Fruit fly (Drosophila melanogaster) whole organism, embryonic: ENCODE measurements around the gene Chmp1.

ENCODE experiments used
- Aef1 ChIP-seq: fragments of 200-800 bp; sonication (Bioruptor generic); IDR thresholded peaks from 3 replicates; pipeline ENCODE4 v1.3.6; 2022; ENCODE audit warnings: missing biosample characterization, missing genetic modification characterization
- CG10654 ChIP-seq: fragments of 200-800 bp; sonication (Bioruptor generic); optimal IDR thresholded peaks from 2 replicates; lab custom pipeline; 2016; ENCODE audit warnings: missing biosample characterization, missing genetic modification characterization
- CG11695 ChIP-seq: fragments of 200-800 bp; sonication (Bioruptor generic); IDR thresholded peaks from 3 replicates; pipeline ENCODE4 v1.3.6; 2022; ENCODE audit warnings: missing biosample characterization, missing genetic modification characterization
- CG11696 ChIP-seq: fragments of 200-800 bp; sonication (Bioruptor generic); IDR thresholded peaks from 2 replicates; pipeline ENCODE4 v1.3.6; 2022; ENCODE audit warnings: missing biosample characterization, missing genetic modification characterization
- CG12104 ChIP-seq: fragments of 200-800 bp; sonication (Bioruptor generic); optimal IDR thresholded peaks from 3 replicates; lab custom pipeline; 2016; ENCODE audit warnings: missing biosample characterization, missing genetic modification characterization
- CG12236 ChIP-seq: fragments of 200-800 bp; sonication (Bioruptor generic); optimal IDR thresholded peaks from 2 replicates; lab custom pipeline; 2016; ENCODE audit warnings: missing biosample characterization, missing genetic modification characterization
- CG12769 ChIP-seq: fragments of 200-800 bp; sonication (Bioruptor generic); optimal IDR thresholded peaks from 2 replicates; lab custom pipeline; 2019; ENCODE audit warnings: missing biosample characterization, mild to moderate bottlenecking, missing genetic modification characterization, moderate library complexity
- CG13123 ChIP-seq: fragments of 200-800 bp; sonication (Bioruptor generic); optimal IDR thresholded peaks from 2 replicates; lab custom pipeline; 2016; ENCODE audit warnings: missing biosample characterization, missing genetic modification characterization
- CG14050 ChIP-seq: fragments of 200-800 bp; sonication (Bioruptor generic); IDR thresholded peaks from 3 replicates; pipeline ENCODE4 v1.3.6; 2022; ENCODE audit warnings: missing biosample characterization, missing genetic modification characterization
- CG14667 ChIP-seq: fragments of 200-800 bp; sonication (Bioruptor generic); IDR thresholded peaks from 2 replicates; pipeline ENCODE4 v1.3.6; 2022; ENCODE audit warnings: missing biosample characterization, missing genetic modification characterization
- CG15696 ChIP-seq: fragments of 200-800 bp; sonication (Bioruptor generic); optimal IDR thresholded peaks from 2 replicates; lab custom pipeline; 2019; ENCODE audit warnings: missing biosample characterization, mild to moderate bottlenecking, missing genetic modification characterization, moderate library complexity
- CG1792 ChIP-seq: fragments of 200-800 bp; sonication (Bioruptor generic); optimal IDR thresholded peaks from 2 replicates; lab custom pipeline; 2016; ENCODE audit warnings: missing biosample characterization, missing genetic modification characterization
- CG1832 ChIP-seq: fragments of 200-800 bp; sonication (Bioruptor generic); optimal IDR thresholded peaks from 2 replicates; lab custom pipeline; 2017; ENCODE audit warnings: missing biosample characterization, mild to moderate bottlenecking, missing genetic modification characterization, inconsistent platforms
- CG2678 ChIP-seq: fragments of 200-800 bp; sonication (Bioruptor generic); optimal IDR thresholded peaks from 3 replicates; lab custom pipeline; 2019; ENCODE audit warnings: missing biosample characterization, mild to moderate bottlenecking, missing genetic modification characterization, moderate library complexity
- CG30403 ChIP-seq: fragments of 200-800 bp; sonication (Bioruptor generic); optimal IDR thresholded peaks from 3 replicates; lab custom pipeline; 2016; ENCODE audit warnings: missing biosample characterization, missing genetic modification characterization
- CG32772 ChIP-seq: fragments of 200-800 bp; sonication (Bioruptor generic); IDR thresholded peaks from 2 replicates; pipeline ENCODE4 v1.3.6; 2022; ENCODE audit warnings: missing biosample characterization, missing genetic modification characterization
- CG42726 ChIP-seq: fragments of 200-800 bp; sonication (Bioruptor generic); IDR thresholded peaks from 2 replicates; pipeline ENCODE4 v1.3.6; 2022; ENCODE audit warnings: missing biosample characterization, missing genetic modification characterization; ENCODE audit not compliant: partially characterized antibody
- CG6854 ChIP-seq: fragments of 200-800 bp; sonication (Bioruptor generic); optimal IDR thresholded peaks from 3 replicates; lab custom pipeline; 2017; ENCODE audit warnings: missing biosample characterization, mild to moderate bottlenecking, missing genetic modification characterization
- CG7372 ChIP-seq: fragments of 200-800 bp; sonication (Bioruptor generic); IDR thresholded peaks from 2 replicates; pipeline ENCODE4 v1.3.6; 2022; ENCODE audit warnings: missing biosample characterization, missing genetic modification characterization
- Dad ChIP-seq: fragments of 200-800 bp; sonication (Bioruptor generic); optimal IDR thresholded peaks from 3 replicates; lab custom pipeline; 2016; ENCODE audit warnings: missing biosample characterization, missing genetic modification characterization
- Eip74EF ChIP-seq, 2 experiments: fragments of 200-800 bp in 1 of 2; fragments of >200 bp in 1 of 2; sonication (Bioruptor generic) in 1 of 2; optimal IDR thresholded peaks; 2 replicates each; lab custom pipeline; 2017 to 2019; ENCODE audit warnings: missing biosample characterization in 2 of 2, missing genetic modification characterization in 2 of 2, mild to moderate bottlenecking in 1 of 2, moderate library complexity in 1 of 2
- GATAe ChIP-seq: fragments of 200-800 bp; sonication (Bioruptor generic); conservative IDR thresholded peaks from 2 replicates; pipeline ENCODE4 v1.3.6; 2022; ENCODE audit warnings: missing biosample characterization, missing genetic modification characterization
- HLH4C ChIP-seq: fragments of 200-800 bp; sonication (Bioruptor generic); IDR thresholded peaks from 3 replicates; pipeline ENCODE4 v1.3.6; 2022; ENCODE audit warnings: missing biosample characterization, missing genetic modification characterization; ENCODE audit not compliant: partially characterized antibody
- MBD-R2 ChIP-seq: fragments of 200-800 bp; sonication (Bioruptor generic); IDR thresholded peaks from 2 replicates; pipeline ENCODE4 v1.3.6; 2022; ENCODE audit warnings: missing biosample characterization, missing genetic modification characterization
- Mes4 ChIP-seq: fragments of 200-800 bp; sonication (Bioruptor generic); optimal IDR thresholded peaks from 2 replicates; lab custom pipeline; 2016; ENCODE audit warnings: missing biosample characterization, missing genetic modification characterization
- Mrtf ChIP-seq: fragments of 200-800 bp; sonication (Bioruptor generic); IDR thresholded peaks from 3 replicates; pipeline ENCODE4 v1.3.6; 2022; ENCODE audit warnings: missing biosample characterization, missing genetic modification characterization
- NK7.1 ChIP-seq: fragments of 200-800 bp; sonication (Bioruptor generic); optimal IDR thresholded peaks from 3 replicates; lab custom pipeline; 2016; ENCODE audit warnings: missing biosample characterization, missing genetic modification characterization
- Tbp ChIP-seq: fragments of >200 bp; optimal IDR thresholded peaks from 2 replicates; lab custom pipeline; 2018; ENCODE audit warnings: missing biosample characterization, missing genetic modification characterization
- abd-A ChIP-seq: fragments of 200-800 bp; sonication (Bioruptor generic); optimal IDR thresholded peaks from 3 replicates; lab custom pipeline; 2019; ENCODE audit warnings: missing biosample characterization, mild to moderate bottlenecking, missing genetic modification characterization, moderate library complexity
- ase ChIP-seq: fragments of 200-800 bp; sonication (Bioruptor generic); IDR thresholded peaks from 3 replicates; pipeline ENCODE4 v1.3.6; 2022; ENCODE audit warnings: missing biosample characterization, missing genetic modification characterization
- bcd ChIP-seq: fragments of 200-800 bp; sonication (Bioruptor generic); optimal IDR thresholded peaks from 2 replicates; lab custom pipeline; 2017; ENCODE audit warnings: missing biosample characterization, mild to moderate bottlenecking, missing genetic modification characterization
- chn ChIP-seq: fragments of 200-800 bp; sonication (Bioruptor generic); optimal IDR thresholded peaks from 2 replicates; lab custom pipeline; 2016; ENCODE audit warnings: missing biosample characterization, missing genetic modification characterization
- dan ChIP-seq: fragments of 200-800 bp; sonication (Bioruptor generic); IDR thresholded peaks from 2 replicates; pipeline ENCODE4 v1.3.6; 2022; ENCODE audit warnings: missing biosample characterization, missing genetic modification characterization
- dimm ChIP-seq: fragments of 200-800 bp; sonication (Bioruptor generic); IDR thresholded peaks from 2 replicates; pipeline ENCODE4 v1.3.6; 2022; ENCODE audit warnings: missing biosample characterization, missing genetic modification characterization
- disco-r ChIP-seq: fragments of 200-800 bp; sonication (Bioruptor generic); optimal IDR thresholded peaks from 2 replicates; lab custom pipeline; 2016; ENCODE audit warnings: missing biosample characterization, missing genetic modification characterization
- fd64A ChIP-seq: fragments of 200-800 bp; sonication (Bioruptor generic); optimal IDR thresholded peaks from 3 replicates; lab custom pipeline; 2018; ENCODE audit warnings: missing biosample characterization, mild to moderate bottlenecking, missing genetic modification characterization
- fd96Cb ChIP-seq: fragments of 200-800 bp; sonication (Bioruptor generic); optimal IDR thresholded peaks from 2 replicates; lab custom pipeline; 2018; ENCODE audit warnings: missing biosample characterization, mild to moderate bottlenecking, missing genetic modification characterization, moderate library complexity
- gro ChIP-seq: fragments of 200-800 bp; sonication (Bioruptor generic); optimal IDR thresholded peaks from 2 replicates; lab custom pipeline; 2016; ENCODE audit warnings: missing biosample characterization, missing genetic modification characterization
- gsb-n ChIP-seq: fragments of 200-800 bp; sonication (Bioruptor generic); optimal IDR thresholded peaks from 3 replicates; lab custom pipeline; 2018; ENCODE audit warnings: missing biosample characterization, mild to moderate bottlenecking, missing genetic modification characterization
- gt ChIP-seq: fragments of 200-800 bp; sonication (Bioruptor generic); IDR thresholded peaks from 2 replicates; pipeline ENCODE4 v1.3.6; 2022; ENCODE audit warnings: missing biosample characterization, missing genetic modification characterization
- hbn ChIP-seq: fragments of 200-800 bp; sonication (Bioruptor generic); IDR thresholded peaks from 2 replicates; pipeline ENCODE4 v1.3.6; 2022; ENCODE audit warnings: missing biosample characterization, missing genetic modification characterization; ENCODE audit not compliant: partially characterized antibody
- lbe ChIP-seq: fragments of 200-800 bp; sonication (Bioruptor generic); optimal IDR thresholded peaks from 2 replicates; lab custom pipeline; 2016; ENCODE audit warnings: missing biosample characterization, mild to moderate bottlenecking, missing genetic modification characterization
- mld ChIP-seq: fragments of 200-800 bp; sonication (Bioruptor generic); IDR thresholded peaks from 3 replicates; pipeline ENCODE4 v1.3.6; 2022; ENCODE audit warnings: missing biosample characterization, missing genetic modification characterization; ENCODE audit not compliant: partially characterized antibody
- nmo ChIP-seq: fragments of 200-800 bp; sonication (Bioruptor generic); optimal IDR thresholded peaks from 2 replicates; lab custom pipeline; 2018; ENCODE audit warnings: missing biosample characterization, mild to moderate bottlenecking, missing genetic modification characterization, moderate library complexity
- pho ChIP-seq: fragments of 200-800 bp; sonication (Bioruptor generic); optimal IDR thresholded peaks from 2 replicates; lab custom pipeline; 2016; ENCODE audit warnings: missing biosample characterization, missing genetic modification characterization
- schlank ChIP-seq: fragments of 200-800 bp; sonication (Bioruptor generic); optimal IDR thresholded peaks from 2 replicates; lab custom pipeline; 2018; ENCODE audit warnings: missing biosample characterization, mild to moderate bottlenecking, missing genetic modification characterization
- shn ChIP-seq: fragments of 200-800 bp; sonication (Bioruptor generic); optimal IDR thresholded peaks from 3 replicates; lab custom pipeline; 2016; ENCODE audit warnings: missing biosample characterization, missing genetic modification characterization
- ssp ChIP-seq: fragments of 200-800 bp; sonication (Bioruptor generic); IDR thresholded peaks from 2 replicates; pipeline ENCODE4 v1.3.6; 2022; ENCODE audit warnings: missing biosample characterization, missing genetic modification characterization
- vvl ChIP-seq: fragments of 200-800 bp; sonication (Bioruptor generic); IDR thresholded peaks from 2 replicates; pipeline ENCODE4 v1.3.6; 2022; ENCODE audit warnings: missing biosample characterization, missing genetic modification characterization

The Chmp1 gene

dm6 chr3L:18675363-18675866 lies 8.4 kb downstream of the Chmp1 start, which contains the start of the genes GNBP2 and GNBP1 (continued):
- TF ChIP-seq nmo (peak; percentile 55), Eip74EF (GFP tag; optimal IDR thresholded peaks at IDR 0.05; lab: Kevin White, UChicago) (peak in 1 of 2 experiments; percentile 48), fd96Cb (tag; lab: Kevin White, UChicago) (peak; percentile 56), CG42726 (GFP tag; lab: Robert Waterston, UW) (no peak), disco-r (GFP tag; lab: Kevin White, UChicago) (no peak)
- TF ChIP-seq, all 482 proteins: peak for 168

- TF ChIP-seq dimm (GFP tag; lab: Robert Waterston, UW) (no peak), ssp (GFP tag; lab: Robert Waterston, UW) (peak; percentile 42; the same call in 1 of the 2 replicates), MBD-R2 (GFP tag; lab: Robert Waterston, UW) (peak; percentile 83), dan (GFP tag; lab: Robert Waterston, UW) (no peak), CG32772 (no peak), CG12104 (GFP tag; lab: Kevin White, UChicago) (no peak), mld (GFP tag; lab: Robert Waterston, UW) (peak; percentile 100), abd-A (no peak), Dad (GFP tag; lab: Kevin White, UChicago) (peak; percentile 37), NK7.1 (GFP tag; lab: Kevin White, UChicago) (no peak), ase (GFP tag; lab: Robert Waterston, UW) (no peak), fd64A (no peak), CG14050 (GFP tag; lab: Robert Waterston, UW) (no peak), gt (no peak), CG30403 (GFP tag; lab: Kevin White, UChicago) (peak; percentile 11), HLH4C (GFP tag; lab: Robert Waterston, UW) (peak; percentile 100), CG11696 (GFP tag; lab: Robert Waterston, UW) (no peak), CG12236 (GFP tag; lab: Kevin White, UChicago) (no peak), CG2678 (tag; lab: Kevin White, UChicago) (peak; percentile 25), CG14667 (GFP tag; lab: Robert Waterston, UW) (no peak), Mrtf (GFP tag; lab: Robert Waterston, UW) (no peak), CG15696 (tag; lab: Kevin White, UChicago) (no peak), CG7372 (no peak), CG13123 (no peak), CG11695 (no peak), gro (peak; percentile 68), vvl (GFP tag; lab: Robert Waterston, UW) (peak; percentile 53), CG10654 (GFP tag; lab: Kevin White, UChicago) (no peak), lbe (GFP tag; lab: Kevin White, UChicago) (peak; percentile 54), pho (peak; percentile 43), GATAe (no peak), shn (peak; percentile 17), hbn (GFP tag; lab: Robert Waterston, UW) (peak; percentile 100), gsb-n (tag; lab: Kevin White, UChicago) (no peak), CG12769 (no peak), Tbp (GFP tag; lab: Kevin White, UChicago) (no peak), Aef1 (GFP tag; lab: Robert Waterston, UW) (0 out of 3 replicates have a peak, but pooled peaks have one; percentile 14), bcd (GFP tag; lab: Kevin White, UChicago) (peak; percentile 11), CG1792 (GFP tag; lab: Kevin White, UChicago) (no peak), Mes4 (GFP tag; lab: Kevin White, UChicago) (peak; percentile 30), schlank (tag; lab: Kevin White, UChicago) (no peak), chn (GFP tag; lab: Kevin White, UChicago) (no peak), CG1832 (GFP tag; lab: Kevin White, UChicago) (no peak), CG6854 (GFP tag; lab: Kevin White, UChicago) (no peak)
Observed at dm6 chr3L:18672986-18673633, 10.8 kb downstream of the Chmp1 start, which contains the start of gene Capr. Capr (minus strand) TSS chr3L:18673324.
